Fruit fly (Drosophila melanogaster) whole organism, adult: Measurements from ENCODE around the gene CG17928.

Source experiments
- CG11617 ChIP-seq: fragments of 200-800 bp; sonication (Bioruptor generic); optimal IDR thresholded peaks from 2 replicates; lab custom pipeline; 2017; ENCODE audit warnings: mild to moderate bottlenecking, missing biosample characterization, missing genetic modification reagents, missing genetic modification characterization
- CG12768 ChIP-seq: fragments of 200-800 bp; sonication (Bioruptor generic); optimal IDR thresholded peaks from 2 replicates; lab custom pipeline; 2017; ENCODE audit warnings: missing biosample characterization, missing genetic modification characterization, mild to moderate bottlenecking, moderate library complexity, missing genetic modification reagents
- CG14711 ChIP-seq: fragments of 200-800 bp; sonication (Bioruptor generic); optimal IDR thresholded peaks from 2 replicates; lab custom pipeline; 2018; ENCODE audit warnings: missing biosample characterization, mild to moderate bottlenecking, missing genetic modification characterization, moderate library complexity
- CG1620 ChIP-seq: fragments of 200-800 bp; sonication (Bioruptor generic); optimal IDR thresholded peaks from 2 replicates; lab custom pipeline; 2016; ENCODE audit warnings: missing biosample characterization, missing genetic modification characterization
- CG33017 ChIP-seq: fragments of 200-800 bp; sonication (Bioruptor generic); optimal IDR thresholded peaks from 2 replicates; lab custom pipeline; 2018; ENCODE audit warnings: missing biosample characterization, mild to moderate bottlenecking, missing genetic modification characterization, moderate library complexity
- CG5204 ChIP-seq: fragments of 200-800 bp; sonication (Bioruptor generic); optimal IDR thresholded peaks from 2 replicates; lab custom pipeline; 2016; ENCODE audit warnings: missing biosample characterization, missing genetic modification characterization
- CG7045 ChIP-seq: fragments of 200-800 bp; sonication (Bioruptor generic); optimal IDR thresholded peaks from 2 replicates; lab custom pipeline; 2017; ENCODE audit warnings: missing biosample characterization, mild to moderate bottlenecking, missing genetic modification characterization
- CG7101 ChIP-seq: fragments of 200-800 bp; sonication (Bioruptor generic); optimal IDR thresholded peaks from 2 replicates; lab custom pipeline; 2018; ENCODE audit warnings: missing biosample characterization, mild to moderate bottlenecking, missing genetic modification characterization, moderate library complexity
- Clk ChIP-seq: fragments of 200-800 bp; sonication (Bioruptor generic); optimal IDR thresholded peaks from 2 replicates; lab custom pipeline; 2017; ENCODE audit warnings: missing biosample characterization, missing genetic modification characterization
- Crg-1 ChIP-seq: fragments of 200-800 bp; sonication (Bioruptor generic); optimal IDR thresholded peaks from 2 replicates; lab custom pipeline; 2016; ENCODE audit warnings: missing biosample characterization, missing genetic modification characterization
- Hr96 ChIP-seq: fragments of 200-800 bp; sonication (Bioruptor generic); optimal IDR thresholded peaks from 2 replicates; lab custom pipeline; 2016; ENCODE audit warnings: missing biosample characterization, missing genetic modification characterization
- Mnt ChIP-seq: fragments of 200-800 bp; sonication (Bioruptor generic); optimal IDR thresholded peaks from 2 replicates; lab custom pipeline; 2016; ENCODE audit warnings: missing biosample characterization, mild to moderate bottlenecking, missing genetic modification characterization
- bab1 ChIP-seq: fragments of 200-800 bp; sonication (Bioruptor generic); optimal IDR thresholded peaks from 3 replicates; lab custom pipeline; 2019; ENCODE audit warnings: missing biosample characterization, mild to moderate bottlenecking, missing genetic modification characterization, moderate library complexity
- cic ChIP-seq: fragments of 200-800 bp; sonication (Bioruptor generic); optimal IDR thresholded peaks from 2 replicates; lab custom pipeline; 2017; ENCODE audit warnings: missing biosample characterization, mild to moderate bottlenecking, missing genetic modification characterization, moderate library complexity
- cnc ChIP-seq, 2 experiments: fragments of >200 bp; optimal IDR thresholded peaks; 2 replicates each; lab custom pipeline; 2017
- kay ChIP-seq: fragments of 200-800 bp; sonication (Bioruptor generic); peaks from one replicate; lab custom pipeline; 2016; ENCODE audit warnings: missing biosample characterization, missing genetic modification characterization, borderline replicate concordance
- ovo ChIP-seq: fragments of 200-800 bp; sonication (Bioruptor generic); optimal IDR thresholded peaks from 2 replicates; lab custom pipeline; 2016; ENCODE audit warnings: missing biosample characterization, missing genetic modification characterization
- pad ChIP-seq: fragments of 200-800 bp; sonication (Bioruptor generic); optimal IDR thresholded peaks from 3 replicates; lab custom pipeline; 2017; ENCODE audit warnings: missing biosample characterization, missing genetic modification characterization, mild to moderate bottlenecking, moderate library complexity, missing genetic modification reagents
- tj ChIP-seq: fragments of 200-800 bp; sonication (Bioruptor generic); optimal IDR thresholded peaks from 3 replicates; lab custom pipeline; 2017; ENCODE audit warnings: missing biosample characterization, mild to moderate bottlenecking, missing genetic modification characterization, moderate library complexity
- toe ChIP-seq: fragments of 200-800 bp; sonication (Bioruptor generic); optimal IDR thresholded peaks from 2 replicates; lab custom pipeline; 2016; ENCODE audit warnings: missing biosample characterization, missing genetic modification characterization

CG17928 gene

dm6 chr2L:16815989-16816749 lies 24.8 kb downstream of the CG17928 start, which contains the start of gene mdy:
Gene mdy (plus strand): TSS chr2L:16816660.
- TF ChIP-seq CG7101 (tag; lab: Kevin White, UChicago) (peak; percentile 13), Clk (GFP tag; lab: Kevin White, UChicago) (no peak), CG14711 (tag; lab: Kevin White, UChicago) (peak; percentile 27), tj (GFP tag; lab: Kevin White, UChicago) (no peak), kay (GFP tag; lab: Kevin White, UChicago) (peak; percentile 92), Mnt (GFP tag; lab: Kevin White, UChicago) (peak; percentile 79), CG5204 (GFP tag; lab: Kevin White, UChicago) (peak; percentile 70), bab1 (GFP tag; lab: Kevin White, UChicago) (peak; percentile 65), Hr96 (GFP tag; lab: Kevin White, UChicago) (peak; percentile 57), Crg-1 (GFP tag; lab: Kevin White, UChicago) (no peak), pad (GFP tag; lab: Kevin White, UChicago) (peak; percentile 64), toe (GFP tag; lab: Kevin White, UChicago) (peak; percentile 28), cic (GFP tag; lab: Kevin White, UChicago) (peak; percentile 1), ovo (peak; percentile 25), CG33017 (tag; lab: Kevin White, UChicago) (peak; percentile 13), CG1620 (peak; percentile 35), cnc (optimal IDR thresholded peaks at IDR 0.05; lab: Kevin White, UChicago) (no peak), CG11617 (GFP tag; lab: Kevin White, UChicago) (peak; percentile 27), CG7045 (GFP tag; lab: Kevin White, UChicago) (no peak), CG12768 (no peak)

dm6 chr2L:16816750-16817087 lies 25.4 kb downstream of the CG17928 start:
- TF ChIP-seq toe (GFP tag; lab: Kevin White, UChicago) (no peak), tj (GFP tag; lab: Kevin White, UChicago) (peak; percentile 31), ovo (no peak)

DNA sequence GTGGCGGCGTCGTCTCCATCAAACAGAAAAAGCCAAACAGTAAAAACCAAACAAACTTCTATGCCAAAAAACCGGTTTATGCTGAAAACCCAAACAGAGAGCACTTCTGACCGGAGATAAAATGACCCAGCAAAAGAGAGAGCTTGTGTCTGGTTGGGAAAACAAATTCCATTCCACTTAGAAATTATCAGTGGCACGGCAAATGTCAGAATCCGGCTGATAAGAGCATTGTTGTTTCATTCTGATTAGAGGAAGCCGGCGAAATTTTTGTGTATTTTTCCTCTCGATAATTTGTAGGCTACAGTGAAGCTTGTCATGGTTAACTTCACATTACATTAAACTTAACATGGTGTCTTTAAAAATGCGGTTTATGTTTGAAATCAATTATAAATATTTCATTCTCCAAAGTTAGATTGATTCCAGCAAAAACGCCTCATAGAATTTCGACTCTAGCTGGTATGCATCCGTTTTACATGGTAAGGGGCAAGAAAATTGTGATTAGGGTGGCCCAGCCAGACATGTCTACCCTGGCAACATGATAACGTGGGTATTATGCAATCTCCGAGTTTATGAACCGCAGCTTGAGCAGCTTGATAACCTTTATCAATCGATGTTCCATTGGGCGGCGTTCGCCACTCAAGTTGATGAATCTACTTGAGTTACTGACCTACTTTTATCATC lies 26.2 kb downstream of the CG17928 start:
- TF ChIP-seq CG12768 (no peak), toe (GFP tag; lab: Kevin White, UChicago) (no peak), Crg-1 (GFP tag; lab: Kevin White, UChicago) (no peak), ovo (no peak), pad (GFP tag; lab: Kevin White, UChicago) (no peak), CG1620 (no peak)

DNA sequence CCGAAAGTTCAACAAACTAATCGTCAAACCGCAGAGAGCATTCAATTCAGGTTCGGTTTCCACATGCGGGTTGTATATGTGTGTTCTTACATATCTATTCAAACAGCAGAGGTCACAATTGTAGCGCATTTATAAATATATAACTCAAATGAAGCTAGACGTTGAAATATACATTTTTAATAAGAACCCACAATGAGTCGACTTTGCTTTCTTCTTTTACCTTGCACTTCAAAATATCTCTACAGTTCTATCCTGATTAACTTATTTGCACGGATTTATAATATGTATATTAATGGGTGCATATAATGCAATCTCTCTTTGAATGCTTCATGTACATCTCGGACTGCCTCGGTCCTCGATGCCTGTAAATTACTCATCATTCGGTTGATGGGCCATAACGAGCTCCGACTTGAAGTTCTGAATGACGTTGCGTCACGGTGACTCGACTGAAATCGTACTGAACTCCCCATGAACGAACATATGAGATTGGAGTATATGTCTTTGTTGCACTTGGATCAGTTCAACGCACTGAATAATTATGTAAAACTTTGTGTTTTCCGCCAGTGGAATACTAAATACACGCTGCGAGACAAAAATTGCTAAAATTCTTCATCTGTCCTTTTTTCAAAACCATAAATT lies 27.1 kb downstream of the CG17928 start:
- peak in 1 of 2 experiments; percentile 91 for TF ChIP-seq cnc (optimal IDR thresholded peaks at IDR 0.05; lab: Kevin White, UChicago)
- no peak for TF ChIP-seq CG12768
- TF ChIP-seq bab1 (GFP tag; lab: Kevin White, UChicago) = no peak
- TF ChIP-seq Hr96 (GFP tag; lab: Kevin White, UChicago) = no peak
- peak; percentile 14 for TF ChIP-seq CG14711 (tag; lab: Kevin White, UChicago)
- TF ChIP-seq CG33017 (tag; lab: Kevin White, UChicago) = peak; percentile 23
- no peak for TF ChIP-seq tj (GFP tag; lab: Kevin White, UChicago)
- no peak for TF ChIP-seq pad (GFP tag; lab: Kevin White, UChicago)
- TF ChIP-seq Mnt (GFP tag; lab: Kevin White, UChicago) = peak; percentile 1
- peak; percentile 46 for TF ChIP-seq kay (GFP tag; lab: Kevin White, UChicago)
- no peak for TF ChIP-seq CG7101 (tag; lab: Kevin White, UChicago)
- no peak for TF ChIP-seq CG11617 (GFP tag; lab: Kevin White, UChicago)
- TF ChIP-seq CG5204 (GFP tag; lab: Kevin White, UChicago) = no peak
- no peak for TF ChIP-seq CG1620
- no peak for TF ChIP-seq Crg-1 (GFP tag; lab: Kevin White, UChicago)
- peak; percentile 2 for TF ChIP-seq CG7045 (GFP tag; lab: Kevin White, UChicago)
- TF ChIP-seq toe (GFP tag; lab: Kevin White, UChicago) = no peak
- no peak for TF ChIP-seq Clk (GFP tag; lab: Kevin White, UChicago)
- no peak for TF ChIP-seq ovo
- no peak for TF ChIP-seq cic (GFP tag; lab: Kevin White, UChicago)

- TF ChIP-seq bab1 (GFP tag; lab: Kevin White, UChicago) (peak; percentile 23), Clk (GFP tag; lab: Kevin White, UChicago) (no peak), CG33017 (tag; lab: Kevin White, UChicago) (peak; percentile 82), Crg-1 (GFP tag; lab: Kevin White, UChicago) (no peak), pad (GFP tag; lab: Kevin White, UChicago) (peak; percentile 32), ovo (peak; percentile 20), CG11617 (GFP tag; lab: Kevin White, UChicago) (peak; percentile 54), CG7101 (tag; lab: Kevin White, UChicago) (peak; percentile 50), cnc (optimal IDR thresholded peaks at IDR 0.05; lab: Kevin White, UChicago) (no peak), CG14711 (tag; lab: Kevin White, UChicago) (peak; percentile 33), tj (GFP tag; lab: Kevin White, UChicago) (no peak), CG7045 (GFP tag; lab: Kevin White, UChicago) (peak; percentile 76), CG12768 (peak; percentile 59), cic (GFP tag; lab: Kevin White, UChicago) (peak; percentile 78), Mnt (GFP tag; lab: Kevin White, UChicago) (no peak), CG1620 (no peak), CG5204 (GFP tag; lab: Kevin White, UChicago) (peak; percentile 31), kay (GFP tag; lab: Kevin White, UChicago) (peak; percentile 92), Hr96 (GFP tag; lab: Kevin White, UChicago) (no peak), toe (GFP tag; lab: Kevin White, UChicago) (peak; percentile 1)
Observed at dm6 chr2L:16819714-16820113, 28.3 kb downstream of the CG17928 start.
